Fruit fly (Drosophila melanogaster) whole organism, pupa: Measurements from ENCODE around the gene CG33795.

Source experiments
- CG10348 ChIP-seq: fragments of 200-800 bp; sonication (Bioruptor generic); IDR thresholded peaks from 2 replicates; pipeline ENCODE4 v1.3.6; 2022; ENCODE audit warnings: missing biosample characterization, missing genetic modification characterization
- CG12605 ChIP-seq: fragments of 200-800 bp; sonication (Bioruptor generic); IDR thresholded peaks from 2 replicates; pipeline ENCODE4 v1.3.6; 2022; ENCODE audit warnings: missing biosample characterization, missing genetic modification characterization
- CG13204 ChIP-seq: fragments of 200-800 bp; sonication (Bioruptor generic); optimal IDR thresholded peaks from 2 replicates; lab custom pipeline; 2018; ENCODE audit warnings: missing biosample characterization, mild to moderate bottlenecking, missing genetic modification characterization, moderate library complexity
- CG14655 ChIP-seq: fragments of 200-800 bp; sonication (Bioruptor generic); optimal IDR thresholded peaks from 3 replicates; lab custom pipeline; 2017; ENCODE audit warnings: mild to moderate bottlenecking, missing biosample characterization, missing genetic modification reagents, missing genetic modification characterization
- CG15710 ChIP-seq: fragments of 200-800 bp; sonication (Bioruptor generic); optimal IDR thresholded peaks from 2 replicates; lab custom pipeline; 2018; ENCODE audit warnings: missing biosample characterization, mild to moderate bottlenecking, missing genetic modification characterization, moderate library complexity
- CG17806 ChIP-seq: fragments of 200-800 bp; sonication (Bioruptor generic); optimal IDR thresholded peaks from 2 replicates; lab custom pipeline; 2018; ENCODE audit warnings: missing biosample characterization, mild to moderate bottlenecking, missing genetic modification characterization, moderate library complexity
- CG32121 ChIP-seq: fragments of 200-800 bp; sonication (Bioruptor generic); IDR thresholded peaks from 2 replicates; pipeline ENCODE4 v1.3.6; 2022; ENCODE audit warnings: missing biosample characterization, missing genetic modification characterization
- CG34367 ChIP-seq: fragments of 200-800 bp; sonication (Bioruptor generic); optimal IDR thresholded peaks from 2 replicates; lab custom pipeline; 2018; ENCODE audit warnings: missing biosample characterization, mild to moderate bottlenecking, missing genetic modification characterization
- CG4496 ChIP-seq: fragments of 200-800 bp; sonication (Bioruptor generic); IDR thresholded peaks from 3 replicates; pipeline ENCODE4 v1.3.6; 2022; ENCODE audit warnings: missing biosample characterization, missing genetic modification characterization
- CG8159 ChIP-seq: fragments of 200-800 bp; sonication (Bioruptor generic); optimal IDR thresholded peaks from 3 replicates; lab custom pipeline; 2018; ENCODE audit warnings: missing biosample characterization, mild to moderate bottlenecking, missing genetic modification characterization, moderate library complexity
- CG8301 ChIP-seq: fragments of 200-800 bp; sonication (Bioruptor generic); optimal IDR thresholded peaks from 2 replicates; lab custom pipeline; 2018; ENCODE audit warnings: missing biosample characterization, mild to moderate bottlenecking, missing genetic modification characterization
- CG9948 ChIP-seq: fragments of 200-800 bp; sonication (Bioruptor generic); optimal IDR thresholded peaks from 2 replicates; lab custom pipeline; 2018; ENCODE audit warnings: missing biosample characterization, mild to moderate bottlenecking, missing genetic modification characterization, moderate library complexity
- D1 ChIP-seq: fragments of 200-800 bp; sonication (Bioruptor generic); optimal IDR thresholded peaks from 2 replicates; lab custom pipeline; 2018; ENCODE audit warnings: missing biosample characterization, mild to moderate bottlenecking, missing genetic modification characterization, moderate library complexity
- EcR ChIP-seq: fragments of 200-800 bp; sonication (Bioruptor generic); optimal IDR thresholded peaks from 3 replicates; lab custom pipeline; 2019; ENCODE audit warnings: missing biosample characterization, missing genetic modification characterization, mild to moderate bottlenecking, moderate library complexity, missing genetic modification reagents
- Ets98B ChIP-seq: fragments of 200-800 bp; sonication (Bioruptor generic); IDR thresholded peaks from 2 replicates; pipeline ENCODE4 v1.3.6; 2022; ENCODE audit warnings: missing biosample characterization, missing genetic modification characterization
- Pif1A ChIP-seq: fragments of 200-800 bp; sonication (Bioruptor generic); optimal IDR thresholded peaks from 3 replicates; lab custom pipeline; 2016; ENCODE audit warnings: missing biosample characterization, missing genetic modification characterization
- Pif1B ChIP-seq: fragments of 200-800 bp; sonication (Bioruptor generic); optimal IDR thresholded peaks from 3 replicates; lab custom pipeline; 2016; ENCODE audit warnings: missing biosample characterization, missing genetic modification characterization
- Snoo ChIP-seq: fragments of 200-800 bp; sonication (Bioruptor generic); optimal IDR thresholded peaks from 3 replicates; lab custom pipeline; 2017; ENCODE audit warnings: missing biosample characterization, mild to moderate bottlenecking, missing genetic modification characterization, inconsistent platforms
- fd96Ca ChIP-seq: fragments of 200-800 bp; sonication (Bioruptor generic); IDR thresholded peaks from 3 replicates; pipeline ENCODE4 v1.3.6; 2022; ENCODE audit warnings: missing biosample characterization, missing genetic modification characterization
- gl ChIP-seq: fragments of 200-800 bp; sonication (Bioruptor generic); optimal IDR thresholded peaks from 2 replicates; lab custom pipeline; 2018; ENCODE audit warnings: missing biosample characterization, mild to moderate bottlenecking, missing genetic modification characterization
- rn ChIP-seq: fragments of 200-800 bp; sonication (Bioruptor generic); IDR thresholded peaks from 2 replicates; pipeline ENCODE4 v1.3.6; 2022; ENCODE audit warnings: missing biosample characterization, missing genetic modification characterization

CG33795 gene

DNA sequence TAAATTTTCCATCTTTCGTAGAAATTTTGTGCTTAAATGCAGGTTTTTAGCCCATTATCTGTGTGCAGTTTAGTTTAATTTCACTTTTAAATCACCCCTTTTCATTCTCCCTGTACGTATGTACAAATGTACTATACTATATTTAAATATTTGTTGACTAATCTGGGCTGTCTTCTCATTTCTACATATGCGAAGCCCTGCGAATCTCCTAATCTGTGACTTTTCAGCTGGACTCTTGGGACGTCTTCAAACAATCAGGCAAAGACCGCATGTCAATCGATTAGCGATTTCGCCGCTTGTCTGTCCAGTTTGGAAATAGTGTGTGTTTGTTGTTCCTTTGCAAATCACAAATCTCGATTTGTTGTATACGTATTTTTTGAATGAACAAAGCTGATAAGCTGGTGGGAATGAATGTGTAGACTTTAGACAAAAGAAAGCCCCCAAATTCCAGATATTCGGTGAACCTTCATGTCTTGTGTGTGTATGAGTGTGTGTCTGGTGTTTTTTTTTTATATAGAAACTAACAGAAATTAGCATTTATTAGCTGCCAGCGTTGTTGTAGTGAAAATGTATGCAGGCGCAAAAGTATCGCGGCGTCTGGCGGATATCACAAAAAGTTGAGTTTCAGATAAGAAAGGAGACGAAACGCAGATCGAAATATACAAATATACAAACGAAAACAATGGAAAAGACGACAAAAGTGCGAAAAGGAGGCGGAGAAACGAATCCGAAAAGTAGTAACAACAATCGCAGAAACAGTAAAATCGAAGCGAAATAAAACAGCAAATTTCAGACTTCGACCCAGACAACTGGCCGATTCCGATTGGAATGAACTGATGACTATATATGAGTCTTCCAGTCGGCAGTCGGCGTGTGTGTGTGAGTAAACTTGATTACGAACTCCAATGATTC is 11.8 kb downstream of the CG33795 start:
- TF ChIP-seq EcR (GFP tag; lab: Kevin White, UChicago) (peak; percentile 41), gl (tag; lab: Kevin White, UChicago) (peak; percentile 45), fd96Ca (GFP tag; lab: Robert Waterston, UW) (no peak), Snoo (tag; lab: Kevin White, UChicago) (peak; percentile 19), CG14655 (GFP tag; lab: Kevin White, UChicago) (no peak), CG17806 (tag; lab: Kevin White, UChicago) (no peak)

DNA sequence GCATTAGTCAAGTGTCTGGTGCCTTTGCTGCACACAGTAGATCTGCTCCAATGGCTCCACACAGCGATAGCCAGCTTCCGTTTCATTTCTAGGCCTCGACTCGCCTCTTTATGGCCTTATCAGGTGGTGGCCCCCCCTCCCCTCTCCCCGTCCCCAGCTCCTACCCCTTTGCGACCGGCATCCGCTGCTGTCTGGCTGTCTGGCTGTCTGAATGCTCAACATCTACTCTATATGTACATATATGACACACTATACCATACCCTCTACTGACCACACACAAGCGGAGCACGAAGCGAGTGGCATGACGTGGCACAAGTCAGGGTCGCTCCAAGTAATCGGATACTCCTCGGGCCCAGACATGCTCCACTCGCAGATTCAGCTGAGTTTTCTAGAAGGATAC is 12.9 kb downstream of the CG33795 start:
- TF ChIP-seq EcR (GFP tag; lab: Kevin White, UChicago) (peak; percentile 71), rn (GFP tag; lab: Robert Waterston, UW) (no peak), fd96Ca (GFP tag; lab: Robert Waterston, UW) (no peak; the same call in 2 of the 3 replicates), CG34367 (tag; lab: Kevin White, UChicago) (no peak), Ets98B (GFP tag; lab: Robert Waterston, UW) (peak; percentile 29; the same call in 1 of the 2 replicates), Pif1A (GFP tag; lab: Kevin White, UChicago) (no peak), CG13204 (no peak), CG8301 (tag; lab: Kevin White, UChicago) (no peak), Pif1B (no peak)

DNA sequence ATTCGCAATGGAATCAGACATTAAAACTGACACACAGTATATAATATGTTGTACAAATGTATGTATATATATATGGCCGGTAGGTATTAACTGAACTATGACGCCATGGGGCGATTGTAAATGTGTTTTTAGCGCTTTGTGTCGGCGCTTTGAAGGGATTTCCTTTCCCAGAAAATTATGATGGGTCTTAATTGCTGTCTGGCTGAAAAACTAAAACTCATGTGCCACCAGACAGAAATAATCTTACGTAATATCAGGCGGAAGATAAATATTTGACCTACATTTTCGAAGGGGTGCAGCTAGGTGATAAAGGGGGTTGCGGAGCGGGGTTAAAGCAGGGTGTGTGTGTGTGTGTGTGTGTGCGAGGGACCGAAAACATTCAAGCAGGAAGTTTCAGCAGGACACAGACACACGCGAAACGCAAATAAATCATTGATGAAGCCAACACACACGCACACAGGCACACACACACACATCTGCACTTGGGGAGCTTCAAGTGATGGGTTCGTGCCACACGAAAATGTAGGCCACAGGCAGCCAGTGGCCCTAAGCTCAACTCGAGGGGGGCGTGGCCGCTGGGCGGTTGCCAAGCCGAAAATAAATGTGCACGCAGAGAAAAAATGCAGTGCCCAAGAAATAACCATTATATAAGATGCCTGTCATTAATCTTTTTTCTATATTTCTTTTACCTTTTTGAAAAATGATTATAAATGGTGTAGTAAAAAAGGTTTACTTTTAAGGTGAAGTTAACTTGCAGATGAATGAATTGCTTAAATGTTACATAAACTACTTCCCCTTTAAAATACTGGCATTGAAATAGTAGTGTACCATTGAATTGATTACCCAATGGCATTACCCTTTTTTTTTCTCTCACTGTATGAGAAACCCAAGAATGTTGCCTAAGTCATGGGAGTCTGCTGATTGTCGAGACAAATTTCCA is 13.7 kb downstream of the CG33795 start:
- TF ChIP-seq gl (tag; lab: Kevin White, UChicago) = no peak
- TF ChIP-seq CG15710 (tag; lab: Kevin White, UChicago) = peak; percentile 31
- TF ChIP-seq CG32121 (GFP tag; lab: Robert Waterston, UW) = no peak
- no peak for TF ChIP-seq Snoo (tag; lab: Kevin White, UChicago)
- TF ChIP-seq CG4496 (GFP tag; lab: Robert Waterston, UW) = peak; percentile 47; the same call in 2 of the 3 replicates
- no peak for TF ChIP-seq CG13204
- TF ChIP-seq CG8159 (tag; lab: Kevin White, UChicago) = peak; percentile 57
- no peak for TF ChIP-seq Ets98B (GFP tag; lab: Robert Waterston, UW)
- TF ChIP-seq CG12605 = no peak
- TF ChIP-seq CG14655 (GFP tag; lab: Kevin White, UChicago) = peak; percentile 69
- peak; percentile 9 for TF ChIP-seq CG34367 (tag; lab: Kevin White, UChicago)
- TF ChIP-seq rn (GFP tag; lab: Robert Waterston, UW) = 0 out of 2 replicates have a peak, but pooled peaks have one; percentile 22
- no peak for TF ChIP-seq fd96Ca (GFP tag; lab: Robert Waterston, UW)
- peak; percentile 43 for TF ChIP-seq Pif1B
- peak; percentile 69 for TF ChIP-seq Pif1A (GFP tag; lab: Kevin White, UChicago)
- TF ChIP-seq CG17806 (tag; lab: Kevin White, UChicago) = peak; percentile 50
- no peak for TF ChIP-seq CG10348 (GFP tag; lab: Robert Waterston, UW)
- TF ChIP-seq D1 (tag; lab: Kevin White, UChicago) = peak; percentile 32
- TF ChIP-seq CG9948 = peak; percentile 61
- TF ChIP-seq EcR (GFP tag; lab: Kevin White, UChicago) = no peak
- TF ChIP-seq CG8301 (tag; lab: Kevin White, UChicago) = peak; percentile 71

DNA sequence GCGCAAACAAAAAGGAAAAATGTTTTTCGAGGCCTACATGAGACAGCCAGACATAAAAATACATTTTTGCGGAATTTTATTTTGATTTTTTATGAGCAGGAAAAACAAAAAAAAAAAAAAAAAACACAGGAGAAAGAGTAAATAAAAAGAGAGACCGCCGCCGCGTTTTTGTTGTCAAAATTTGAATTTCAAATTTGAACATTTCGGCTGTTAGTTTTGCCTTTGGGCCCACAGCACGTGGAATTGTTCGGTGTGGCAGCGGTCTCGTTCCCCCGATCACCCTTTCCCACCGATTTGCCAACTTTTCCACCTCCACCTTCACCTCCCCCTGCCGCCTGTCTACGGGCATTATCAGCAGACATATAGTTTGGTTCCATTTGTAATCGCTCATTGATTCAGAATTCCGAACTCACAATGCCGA is 14.4 kb downstream of the CG33795 start:
- TF ChIP-seq rn (GFP tag; lab: Robert Waterston, UW) = no peak
- TF ChIP-seq CG14655 (GFP tag; lab: Kevin White, UChicago) = no peak
- no peak for TF ChIP-seq EcR (GFP tag; lab: Kevin White, UChicago)
- no peak for TF ChIP-seq CG12605
- TF ChIP-seq Ets98B (GFP tag; lab: Robert Waterston, UW) = peak; percentile 52; the same call in 1 of the 2 replicates
- no peak for TF ChIP-seq Pif1A (GFP tag; lab: Kevin White, UChicago)
- TF ChIP-seq D1 (tag; lab: Kevin White, UChicago) = no peak
- no peak for TF ChIP-seq CG34367 (tag; lab: Kevin White, UChicago)
- peak; percentile 37; the same call in 1 of the 3 replicates for TF ChIP-seq CG4496 (GFP tag; lab: Robert Waterston, UW)
- no peak; the same call in 1 of the 2 replicates for TF ChIP-seq CG32121 (GFP tag; lab: Robert Waterston, UW)
- TF ChIP-seq CG8301 (tag; lab: Kevin White, UChicago) = no peak
- TF ChIP-seq Pif1B = no peak
- TF ChIP-seq CG8159 (tag; lab: Kevin White, UChicago) = no peak

DNA sequence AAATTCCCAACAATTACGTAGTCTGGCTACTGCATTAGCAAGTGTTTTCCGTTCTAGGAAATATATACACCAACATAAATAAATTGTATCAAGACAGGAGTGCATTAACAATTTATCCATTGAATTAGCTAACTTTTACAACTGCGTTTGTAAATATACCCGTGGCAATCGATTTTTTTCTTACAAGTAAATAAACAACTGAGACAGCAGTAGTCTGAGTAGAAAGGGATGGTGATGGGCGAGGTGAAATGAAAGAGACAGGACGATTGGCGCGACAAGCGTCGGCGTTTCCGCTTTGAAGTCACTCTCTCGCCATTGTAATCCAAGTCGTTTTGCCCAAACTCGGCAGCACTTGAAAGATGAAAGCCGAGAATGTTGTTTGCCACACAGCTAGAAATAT is 15.6 kb downstream of the CG33795 start:
- TF ChIP-seq gl (tag; lab: Kevin White, UChicago) (no peak), CG4496 (GFP tag; lab: Robert Waterston, UW) (0 out of 3 replicates have a peak, but pooled peaks have one; percentile 46), CG10348 (GFP tag; lab: Robert Waterston, UW) (no peak)
